Worm (Caenorhabditis elegans) whole organism, young adult: ENCODE results near the gene sre-56.

ENCODE experiments used
- C06A6.2 ChIP-seq: fragments of 200-800 bp; sonication (Bioruptor generic); conservative IDR thresholded peaks from 2 replicates; pipeline ENCODE4 v1.3.6; 2022; ENCODE audit warnings: missing genetic modification characterization, missing compliant biosample characterization
- D2030.7 ChIP-seq: fragments of 200-800 bp; sonication (Bioruptor generic); IDR thresholded peaks from 2 replicates; pipeline ENCODE4 v1.3.6; 2022; ENCODE audit warnings: missing genetic modification reagents, missing genetic modification characterization, missing compliant biosample characterization
- F49E8.2 ChIP-seq: sonication (generic microtip); optimal IDR thresholded peaks from 3 replicates; lab custom pipeline; 2017; ENCODE audit warnings: missing genetic modification characterization, mild to moderate bottlenecking, missing compliant biosample characterization, antibody characterized with exemption, moderate library complexity; ENCODE audit not compliant: insufficient read depth
- F52B5.7 ChIP-seq: sonication (generic microtip); optimal IDR thresholded peaks from 2 replicates; lab custom pipeline; 2016; ENCODE audit warnings: mild to moderate bottlenecking, missing genetic modification characterization, missing compliant biosample characterization
- F55B11.4 ChIP-seq: sonication (generic microtip); optimal IDR thresholded peaks from 2 replicates; lab custom pipeline; 2016; ENCODE audit warnings: missing compliant biosample characterization, missing genetic modification characterization, borderline replicate concordance; ENCODE audit not compliant: insufficient read depth
- T07F8.4 ChIP-seq: sonication (generic microtip); optimal IDR thresholded peaks from 2 replicates; lab custom pipeline; 2016; ENCODE audit warnings: mild to moderate bottlenecking, missing genetic modification characterization, moderate library complexity, missing compliant biosample characterization
- T26A5.8 ChIP-seq: sonication (generic microtip); optimal IDR thresholded peaks from 2 replicates; lab custom pipeline; 2016; ENCODE audit warnings: missing genetic modification characterization, missing compliant biosample characterization
- Y53F4B.3 ChIP-seq: fragments of 200-800 bp; sonication (Bioruptor generic); IDR thresholded peaks from 2 replicates; pipeline ENCODE4 v1.3.6; 2022; ENCODE audit warnings: missing genetic modification reagents, missing genetic modification characterization, missing compliant biosample characterization
- Y53G8AR.9 ChIP-seq: fragments of 200-800 bp; sonication (Bioruptor generic); conservative IDR thresholded peaks from 2 replicates; pipeline ENCODE4 v1.3.6; 2022; ENCODE audit warnings: missing genetic modification reagents, missing genetic modification characterization, missing compliant biosample characterization
- Y67H2A.10 ChIP-seq: fragments of 200-800 bp; sonication (Bioruptor generic); conservative IDR thresholded peaks from 2 replicates; pipeline ENCODE4 v1.3.6; 2022; ENCODE audit warnings: missing genetic modification reagents, missing genetic modification characterization, missing compliant biosample characterization
- Y79H2A.3 ChIP-seq: fragments of 200-800 bp; sonication (Bioruptor generic); conservative IDR thresholded peaks from 2 replicates; pipeline ENCODE4 v1.3.6; 2022; ENCODE audit warnings: missing genetic modification reagents, missing genetic modification characterization, missing compliant biosample characterization
- Y95B8A.8 ChIP-seq: fragments of 200-800 bp; sonication (Bioruptor generic); IDR thresholded peaks from 2 replicates; pipeline ENCODE4 v1.3.6; 2022; ENCODE audit warnings: missing genetic modification reagents, missing genetic modification characterization, missing compliant biosample characterization
- ZK185.1 ChIP-seq: sonication (generic microtip); optimal IDR thresholded peaks from 2 replicates; lab custom pipeline; 2016; ENCODE audit warnings: mild to moderate bottlenecking, missing genetic modification characterization, missing compliant biosample characterization; ENCODE audit not compliant: poor library complexity, severe bottlenecking
- akir-1 ChIP-seq: fragments of 200-800 bp; sonication (Bioruptor generic); optimal IDR thresholded peaks from 2 replicates; lab custom pipeline; 2018; ENCODE audit warnings: mild to moderate bottlenecking, missing genetic modification characterization, moderate library complexity, missing compliant biosample characterization
- ama-1 ChIP-seq, 3 experiments: fragments of 150-350 bp in 1 of 3; sonication (generic microtip) in 2 of 3; optimal IDR thresholded peaks; 2 replicates each; lab custom pipeline; 2014 to 2018; ENCODE audit warnings: missing biosample characterization in 2 of 3, missing genetic modification characterization in 2 of 3, missing genetic modification reagents in 2 of 3
- athp-1 ChIP-seq: sonication (generic microtip); optimal IDR thresholded peaks from 2 replicates; lab custom pipeline; 2017; ENCODE audit warnings: mild to moderate bottlenecking, missing genetic modification characterization, missing compliant biosample characterization
- bed-2 ChIP-seq: fragments of 200-800 bp; sonication (Bioruptor generic); IDR thresholded peaks from 2 replicates; pipeline ENCODE4 v1.3.6; 2022; ENCODE audit warnings: missing genetic modification reagents, missing genetic modification characterization, missing compliant biosample characterization
- cebp-2 ChIP-seq: fragments of 200-800 bp; sonication (Bioruptor generic); IDR thresholded peaks from 2 replicates; pipeline ENCODE4 v1.3.6; 2022; ENCODE audit warnings: missing genetic modification characterization, missing compliant biosample characterization
- ceh-100 ChIP-seq: fragments of 200-800 bp; sonication (Bioruptor generic); IDR thresholded peaks from 2 replicates; pipeline ENCODE4 v1.3.6; 2022; ENCODE audit warnings: missing genetic modification reagents, missing genetic modification characterization, missing compliant biosample characterization
- ceh-27 ChIP-seq: fragments of 200-800 bp; sonication (Bioruptor generic); optimal IDR thresholded peaks from 2 replicates; lab custom pipeline; 2018; ENCODE audit warnings: mild to moderate bottlenecking, missing genetic modification characterization, moderate library complexity, missing compliant biosample characterization
- ceh-58 ChIP-seq: fragments of 200-800 bp; sonication (Bioruptor generic); IDR thresholded peaks from 2 replicates; pipeline ENCODE4 v1.3.6; 2022; ENCODE audit warnings: missing genetic modification characterization, missing compliant biosample characterization
- ceh-79 ChIP-seq: sonication (generic microtip); optimal IDR thresholded peaks from 2 replicates; lab custom pipeline; 2017; ENCODE audit warnings: mild to moderate bottlenecking, missing genetic modification characterization, missing compliant biosample characterization
- ceh-91 ChIP-seq: fragments of 200-800 bp; sonication (Bioruptor generic); IDR thresholded peaks from 2 replicates; pipeline ENCODE4 v1.3.6; 2022; ENCODE audit warnings: missing genetic modification reagents, missing genetic modification characterization, missing compliant biosample characterization
- dox-1 ChIP-seq: fragments of 200-800 bp; sonication (Bioruptor generic); IDR thresholded peaks from 2 replicates; pipeline ENCODE4 v1.3.6; 2022; ENCODE audit warnings: missing genetic modification reagents, missing genetic modification characterization, missing compliant biosample characterization
- efl-1 ChIP-seq: fragments of 150-350 bp; optimal IDR thresholded peaks from 2 replicates; lab custom pipeline; 2014; ENCODE audit warnings: missing biosample characterization, missing genetic modification reagents, missing genetic modification characterization
- egl-44 ChIP-seq: fragments of 200-800 bp; sonication (Bioruptor generic); IDR thresholded peaks from 2 replicates; pipeline ENCODE4 v1.3.6; 2022; ENCODE audit warnings: missing genetic modification reagents, missing genetic modification characterization, missing compliant biosample characterization
- ekl-4 ChIP-seq: fragments of 200-800 bp; sonication (Bioruptor generic); IDR thresholded peaks from 2 replicates; pipeline ENCODE4 v1.3.6; 2022; ENCODE audit warnings: missing genetic modification reagents, missing genetic modification characterization, missing compliant biosample characterization
- him-1 ChIP-seq: sonication (generic microtip); optimal IDR thresholded peaks from 2 replicates; lab custom pipeline; 2016; ENCODE audit warnings: missing genotype, missing genetic modification reagents, missing genetic modification characterization, missing compliant biosample characterization
- hlh-26 ChIP-seq: fragments of 200-800 bp; sonication (Bioruptor generic); conservative IDR thresholded peaks from 2 replicates; pipeline ENCODE4 v1.3.6; 2022; ENCODE audit warnings: missing genetic modification reagents, missing genetic modification characterization, missing compliant biosample characterization
- hmg-1.2 ChIP-seq: fragments of 200-800 bp; sonication (Bioruptor generic); IDR thresholded peaks from 2 replicates; pipeline ENCODE4 v1.3.6; 2022; ENCODE audit warnings: missing genetic modification reagents, missing genetic modification characterization, missing compliant biosample characterization
- hmg-20 ChIP-seq: fragments of 200-800 bp; sonication (Bioruptor generic); IDR thresholded peaks from 2 replicates; pipeline ENCODE4 v1.3.6; 2022; ENCODE audit warnings: missing genetic modification reagents, missing genetic modification characterization, missing compliant biosample characterization
- let-526 ChIP-seq: fragments of 200-800 bp; sonication (Bioruptor generic); IDR thresholded peaks from 2 replicates; pipeline ENCODE4 v1.3.6; 2022; ENCODE audit warnings: missing genetic modification reagents, missing genetic modification characterization, missing compliant biosample characterization
- let-607 ChIP-seq, 2 experiments: fragments of 200-800 bp in 1 of 2; sonication (Bioruptor generic) in 1 of 2; sonication (generic microtip) in 1 of 2; optimal IDR thresholded peaks; 2 replicates each; lab custom pipeline; 2016 to 2018; ENCODE audit warnings: mild to moderate bottlenecking in 2 of 2, missing compliant biosample characterization in 2 of 2, missing genetic modification characterization in 2 of 2, moderate library complexity in 2 of 2, missing genotype in 1 of 2
- lin-40 ChIP-seq: sonication (generic microtip); optimal IDR thresholded peaks from 2 replicates; lab custom pipeline; 2016; ENCODE audit warnings: missing genetic modification characterization, mild to moderate bottlenecking, missing compliant biosample characterization, missing genotype, missing genetic modification reagents
- lir-1 ChIP-seq: fragments of 200-800 bp; sonication (Bioruptor generic); conservative IDR thresholded peaks from 2 replicates; pipeline ENCODE4 v1.3.6; 2022; ENCODE audit warnings: missing genetic modification reagents, missing genetic modification characterization, missing compliant biosample characterization
- madf-6 ChIP-seq: fragments of 200-800 bp; sonication (Bioruptor generic); IDR thresholded peaks from 2 replicates; pipeline ENCODE4 v1.3.6; 2022; ENCODE audit warnings: missing genetic modification reagents, missing genetic modification characterization, missing compliant biosample characterization
- madf-8 ChIP-seq: fragments of 200-800 bp; sonication (Bioruptor generic); conservative IDR thresholded peaks from 2 replicates; pipeline ENCODE4 v1.3.6; 2022; ENCODE audit warnings: missing genetic modification reagents, missing genetic modification characterization, missing compliant biosample characterization
- nhr-120 ChIP-seq: fragments of 200-800 bp; sonication (Bioruptor generic); IDR thresholded peaks from 2 replicates; pipeline ENCODE4 v1.3.6; 2022; ENCODE audit warnings: missing genetic modification characterization, missing compliant biosample characterization
- nhr-90 ChIP-seq: sonication (generic microtip); optimal IDR thresholded peaks from 2 replicates; lab custom pipeline; 2016; ENCODE audit warnings: missing genotype, mild to moderate bottlenecking, missing genetic modification characterization, missing compliant biosample characterization
- pha-4 ChIP-seq: fragments of 150-350 bp; sonication (generic microtip); optimal IDR thresholded peaks from 2 replicates; lab custom pipeline; 2014; ENCODE audit warnings: missing biosample characterization, missing genetic modification reagents, missing genetic modification characterization
- sdz-38 ChIP-seq: sonication (generic microtip); optimal IDR thresholded peaks from 2 replicates; lab custom pipeline; 2016; ENCODE audit warnings: missing genotype, missing genetic modification characterization, missing compliant biosample characterization
- snpc-1.1 ChIP-seq: sonication (generic microtip); optimal IDR thresholded peaks from 2 replicates; lab custom pipeline; 2017; ENCODE audit warnings: missing genetic modification characterization, mild to moderate bottlenecking, missing compliant biosample characterization, antibody characterized with exemption, moderate library complexity, missing genotype, missing genetic modification reagents; ENCODE audit not compliant: insufficient read depth
- snpc-1.3 ChIP-seq: sonication (generic microtip); optimal IDR thresholded peaks from 2 replicates; lab custom pipeline; 2017; ENCODE audit warnings: missing genetic modification characterization, mild to moderate bottlenecking, missing compliant biosample characterization, antibody characterized with exemption, moderate library complexity, missing genotype, missing genetic modification reagents; ENCODE audit not compliant: insufficient read depth
- tbx-9 ChIP-seq: sonication (generic microtip); optimal IDR thresholded peaks from 2 replicates; lab custom pipeline; 2016; ENCODE audit warnings: borderline replicate concordance, missing genetic modification characterization, inconsistent platforms, missing compliant biosample characterization
- unc-130 ChIP-seq: sonication (generic microtip); optimal IDR thresholded peaks from 2 replicates; lab custom pipeline; 2016; ENCODE audit warnings: missing genetic modification reagents, missing genetic modification characterization, missing compliant biosample characterization
- zim-3 ChIP-seq: sonication (generic microtip); optimal IDR thresholded peaks from 2 replicates; lab custom pipeline; 2017; ENCODE audit warnings: mild to moderate bottlenecking, missing genetic modification characterization, moderate library complexity, missing compliant biosample characterization
- ztf-18 ChIP-seq: sonication (generic microtip); optimal IDR thresholded peaks from 2 replicates; lab custom pipeline; 2016; ENCODE audit warnings: missing genotype, mild to moderate bottlenecking, missing genetic modification characterization, missing compliant biosample characterization
- ztf-3 ChIP-seq: fragments of 200-800 bp; sonication (Bioruptor generic); optimal IDR thresholded peaks from 2 replicates; lab custom pipeline; 2018; ENCODE audit warnings: mild to moderate bottlenecking, missing genetic modification characterization, missing compliant biosample characterization

The sre-56 gene

ce11 chrII:12284045-12284444, 40.2 kb upstream of the sre-56 start (continued):
- TF ChIP-seq snpc-1.1 (no peak), unc-130 (GFP tag; lab: Kevin White, UChicago) (peak; percentile 57), hmg-1.2 (GFP tag; lab: Robert Waterston, UW) (no peak; the same call in 1 of the 2 replicates), Y53G8AR.9 (GFP tag; lab: Robert Waterston, UW) (peak; percentile 74; the same call in 1 of the 2 replicates), ceh-79 (tag; lab: Kevin White, UChicago) (no peak), snpc-1.3 (tag; lab: Kevin White, UChicago) (peak; percentile 33), Y79H2A.3 (peak; percentile 71; the same call in 1 of the 2 replicates), madf-8 (GFP tag; lab: Robert Waterston, UW) (peak; percentile 94), dox-1 (GFP tag; lab: Robert Waterston, UW) (no peak), tbx-9 (no peak), Y67H2A.10 (GFP tag; lab: Robert Waterston, UW) (no peak), ztf-3 (no peak), D2030.7 (peak; percentile 92), ceh-27 (GFP tag; lab: Kevin White, UChicago) (no peak), ztf-18 (tag; lab: Kevin White, UChicago) (no peak), T26A5.8 (tag; lab: Kevin White, UChicago) (no peak), hmg-20 (GFP tag; lab: Robert Waterston, UW) (no peak), athp-1 (tag; lab: Kevin White, UChicago) (no peak), F52B5.7 (tag; lab: Kevin White, UChicago) (no peak), efl-1 (GFP tag; lab: Kevin White, UChicago) (peak; percentile 96), nhr-90 (tag; lab: Kevin White, UChicago) (no peak), pha-4 (tag; lab: Kevin White, UChicago) (no peak), ceh-100 (GFP tag; lab: Robert Waterston, UW) (0 out of 2 replicates have a peak, but pooled peaks have one; percentile 24), F55B11.4 (no peak), T07F8.4 (tag; lab: Kevin White, UChicago) (no peak), ekl-4 (GFP tag; lab: Robert Waterston, UW) (0 out of 2 replicates have a peak, but pooled peaks have one; percentile 29), him-1 (tag; lab: Kevin White, UChicago) (no peak), madf-6 (GFP tag; lab: Robert Waterston, UW) (peak; percentile 97), egl-44 (GFP tag; lab: Robert Waterston, UW) (no peak), lir-1 (no peak), zim-3 (tag; lab: Kevin White, UChicago) (no peak), bed-2 (GFP tag; lab: Robert Waterston, UW) (no peak), ceh-58 (GFP tag; lab: Robert Waterston, UW) (no peak), Y95B8A.8 (peak; percentile 63; the same call in 1 of the 2 replicates), ama-1 (optimal IDR thresholded peaks at IDR 0.05; lab: Kevin White, UChicago) (no peak), ama-1 (GFP tag; optimal IDR thresholded peaks at IDR 0.05; lab: Kevin White, UChicago) (no peak), akir-1 (GFP tag; lab: Kevin White, UChicago) (no peak), F49E8.2 (tag; lab: Kevin White, UChicago) (peak; percentile 27), let-607 (tag; optimal IDR thresholded peaks at IDR 0.05; lab: Kevin White, UChicago) (no peak), cebp-2 (no peak), let-526 (GFP tag; lab: Robert Waterston, UW) (no peak), lin-40 (tag; lab: Kevin White, UChicago) (no peak), hlh-26 (no peak), C06A6.2 (GFP tag; lab: Robert Waterston, UW) (no peak), nhr-120 (GFP tag; lab: Robert Waterston, UW) (no peak), Y53F4B.3 (GFP tag; lab: Robert Waterston, UW) (no peak), ZK185.1 (no peak), ceh-91 (peak; percentile 94), sdz-38 (tag; lab: Kevin White, UChicago) (no peak)
